Fruit fly (Drosophila melanogaster): ENCODE measurements around the gene CG9147.

DNA sequence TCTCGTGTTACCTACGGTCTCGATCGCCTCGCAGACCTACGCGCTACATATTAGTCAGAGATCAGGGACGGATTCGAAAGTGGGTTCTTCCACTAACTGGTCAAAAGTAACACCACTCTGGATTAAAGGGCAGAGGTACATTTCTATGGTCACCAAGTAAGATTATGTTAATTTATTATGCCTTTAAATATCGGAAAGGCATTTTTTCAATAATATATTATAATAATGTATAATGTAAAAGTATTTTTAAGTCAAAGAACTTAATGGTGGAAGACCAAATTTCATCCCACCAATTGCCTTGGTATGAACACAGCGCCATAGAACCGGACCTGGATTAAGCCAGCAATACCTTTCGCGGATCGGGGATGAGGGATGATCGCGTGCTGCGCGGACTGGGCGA is 43.0 kb upstream of the CG9147 start:
- TF ChIP-seq CG7101 (tag; optimal IDR thresholded peaks at IDR 0.05) (no peak), kay (GFP tag; ENCODE audit: borderline replicate concordance) (no peak), CG14711 (tag; optimal IDR thresholded peaks at IDR 0.05) (no peak), Clk (GFP tag; optimal IDR thresholded peaks at IDR 0.05) (no peak), CG1620 (GFP tag; optimal IDR thresholded peaks at IDR 0.05) (no peak), toe (GFP tag; optimal IDR thresholded peaks at IDR 0.05) (no peak), Hr96 (GFP tag; optimal IDR thresholded peaks at IDR 0.05) (no peak), CG11617 (GFP tag; optimal IDR thresholded peaks at IDR 0.05) (no peak), tj (GFP tag; optimal IDR thresholded peaks at IDR 0.05) (no peak), cnc (optimal IDR thresholded peaks at IDR 0.05) (no peak), pad (GFP tag; optimal IDR thresholded peaks at IDR 0.05) (no peak), CG33017 (tag; optimal IDR thresholded peaks at IDR 0.05) (no peak), CG5204 (GFP tag; optimal IDR thresholded peaks at IDR 0.05) (no peak)
